Worm (Caenorhabditis elegans) whole organism, L2 larva: ENCODE results near the gene D1086.19.

Experiments
- R02D3.7 ChIP-seq: fragments of 150-350 bp; optimal IDR thresholded peaks from 2 replicates; lab custom pipeline; 2014; ENCODE audit warnings: missing biosample characterization, missing genetic modification characterization
- elt-1 ChIP-seq: fragments of 150-350 bp; optimal IDR thresholded peaks from 2 replicates; lab custom pipeline; 2014; ENCODE audit warnings: missing biosample characterization, missing genetic modification characterization
- elt-3 ChIP-seq: sonication (generic microtip); optimal IDR thresholded peaks from 2 replicates; lab custom pipeline; 2017; ENCODE audit warnings: missing biosample characterization, missing genetic modification characterization
- fos-1 ChIP-seq: fragments of 150-350 bp; optimal IDR thresholded peaks from 2 replicates; lab custom pipeline; 2014; ENCODE audit warnings: missing biosample characterization, missing genetic modification characterization
- mab-5 ChIP-seq: fragments of 150-350 bp; optimal IDR thresholded peaks from 2 replicates; lab custom pipeline; 2014; ENCODE audit warnings: missing biosample characterization, missing genetic modification characterization
- skn-1 ChIP-seq: sonication (generic microtip); optimal IDR thresholded peaks from 2 replicates; lab custom pipeline; 2017; ENCODE audit warnings: missing biosample characterization, missing genetic modification characterization
- ztf-4 ChIP-seq: fragments of 150-350 bp; optimal IDR thresholded peaks from 2 replicates; lab custom pipeline; 2014; ENCODE audit warnings: missing biosample characterization, missing genetic modification characterization

DNA sequence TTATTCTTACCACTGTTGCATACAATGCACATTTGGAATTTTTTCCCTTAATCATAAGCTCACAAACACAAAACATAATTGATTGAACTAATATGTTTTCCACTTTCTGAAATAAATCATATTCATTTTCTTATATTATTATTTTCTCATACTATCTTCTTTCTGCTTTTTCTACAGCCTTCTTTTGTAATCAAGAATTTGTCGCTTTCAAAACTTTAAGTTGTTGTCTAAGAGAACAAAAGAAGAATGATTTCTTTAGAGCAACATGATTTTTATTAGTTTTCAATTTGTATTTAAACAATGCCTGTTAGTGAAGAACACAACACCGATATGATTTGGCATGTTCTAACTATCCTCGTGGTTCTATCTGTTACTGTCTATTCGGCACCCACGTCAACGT is 4.2 kb upstream of the D1086.19 start, which contains the start of gene D1086.7:
- TF ChIP-seq elt-1 (no peak), fos-1 (tag; lab: Kevin White, UChicago) (no peak), R02D3.7 (tag; lab: Kevin White, UChicago) (no peak), mab-5 (no peak), ztf-4 (tag; lab: Kevin White, UChicago) (no peak), elt-3 (tag; lab: Kevin White, UChicago) (no peak), skn-1 (tag; lab: Kevin White, UChicago) (no peak)
